Fruit fly (Drosophila melanogaster): ENCODE results near the gene CG6073.

CG6073 gene

dm6 chr3R:26185201-26185688, 3.4 kb downstream of the CG6073 start, which contains the start of gene CG31086 (continued):
- TF ChIP-seq CG7987 (GFP tag; optimal IDR thresholded peaks at IDR 0.05): no peak
- TF ChIP-seq CG2202 (tag; optimal IDR thresholded peaks at IDR 0.05): no peak
- no peak for TF ChIP-seq aop (GFP tag; IDR thresholded peaks at IDR 0.05)
- no peak for TF ChIP-seq crol (GFP tag; IDR thresholded peaks at IDR 0.05)
- no peak for TF ChIP-seq da (GFP tag; optimal IDR thresholded peaks at IDR 0.05)
- no peak for TF ChIP-seq CG12659 (GFP tag; optimal IDR thresholded peaks at IDR 0.05)
- peak; percentile 11 for TF ChIP-seq CG6813 (GFP tag; optimal IDR thresholded peaks at IDR 0.05)
- TF ChIP-seq nerfin-2 (GFP tag; IDR thresholded peaks at IDR 0.05; ENCODE audit: partially characterized antibody): no peak
- TF ChIP-seq trem (tag; optimal IDR thresholded peaks at IDR 0.05): no peak
- peak; percentile 49 for TF ChIP-seq CG10543 (GFP tag; optimal IDR thresholded peaks at IDR 0.05)
- TF ChIP-seq org-1 (GFP tag; optimal IDR thresholded peaks at IDR 0.05): no peak
- no peak for TF ChIP-seq prd (optimal IDR thresholded peaks at IDR 0.05)
- TF ChIP-seq prd (GFP tag; IDR thresholded peaks at IDR 0.05): no peak
- no peak for TF ChIP-seq odd (GFP tag; optimal IDR thresholded peaks at IDR 0.05)
- no peak for TF ChIP-seq CG1602 (GFP tag; optimal IDR thresholded peaks at IDR 0.05)
- TF ChIP-seq E2f2 (GFP tag; IDR thresholded peaks at IDR 0.05): no peak
- no peak for TF ChIP-seq CG6683 (GFP tag; optimal IDR thresholded peaks at IDR 0.05)
- no peak for TF ChIP-seq nau (GFP tag; optimal IDR thresholded peaks at IDR 0.05)
- TF ChIP-seq CG15696 (tag; optimal IDR thresholded peaks at IDR 0.05): no peak
- peak; percentile 62 for TF ChIP-seq CG12071 (GFP tag; optimal IDR thresholded peaks at IDR 0.05)
- TF ChIP-seq CrebB (tag; optimal IDR thresholded peaks at IDR 0.05): peak; percentile 38
- no peak for TF ChIP-seq Meics (GFP tag; optimal IDR thresholded peaks at IDR 0.05)
- peak; percentile 3 for TF ChIP-seq cwo (GFP tag; optimal IDR thresholded peaks at IDR 0.05)
- TF ChIP-seq CG9609 (GFP tag; optimal IDR thresholded peaks at IDR 0.05): no peak
- TF ChIP-seq lbe (GFP tag; optimal IDR thresholded peaks at IDR 0.05): no peak
- no peak for TF ChIP-seq CG7745 (tag; optimal IDR thresholded peaks at IDR 0.05)
- TF ChIP-seq Asciz (GFP tag; optimal IDR thresholded peaks at IDR 0.05): no peak
- TF ChIP-seq tap (tag; optimal IDR thresholded peaks at IDR 0.05): peak; percentile 42
- no peak for TF ChIP-seq CG11504 (tag; optimal IDR thresholded peaks at IDR 0.05)
- no peak for TF ChIP-seq sisA (GFP tag; IDR thresholded peaks at IDR 0.05)
- no peak for TF ChIP-seq h (optimal IDR thresholded peaks at IDR 0.05)
- peak; percentile 80 for TF ChIP-seq sd (tag; optimal IDR thresholded peaks at IDR 0.05)
- peak; percentile 22 for TF ChIP-seq Hmr (GFP tag; optimal IDR thresholded peaks at IDR 0.05)
- no peak for TF ChIP-seq chif (GFP tag; optimal IDR thresholded peaks at IDR 0.05)
- TF ChIP-seq cato (GFP tag; optimal IDR thresholded peaks at IDR 0.05; ENCODE audit: borderline replicate concordance): no peak
- no peak for TF ChIP-seq CG11247 (GFP tag; IDR thresholded peaks at IDR 0.05)
- 0 out of 3 replicates have a peak, but pooled peaks have one; percentile 20 for TF ChIP-seq Mrtf (GFP tag; IDR thresholded peaks at IDR 0.05)
- peak; percentile 4 for TF ChIP-seq HmgZ (tag; optimal IDR thresholded peaks at IDR 0.05)
- TF ChIP-seq CTCF (GFP tag; optimal IDR thresholded peaks at IDR 0.05): no peak
- TF ChIP-seq CG12391 (tag; optimal IDR thresholded peaks at IDR 0.05): no peak
- no peak for TF ChIP-seq CG1529 (GFP tag; optimal IDR thresholded peaks at IDR 0.05)
- no peak for TF ChIP-seq Nf-YA (GFP tag; IDR thresholded peaks at IDR 0.05)
- TF ChIP-seq Spps (tag; optimal IDR thresholded peaks at IDR 0.05): no peak
- no peak for TF ChIP-seq nmo (GFP tag; optimal IDR thresholded peaks at IDR 0.05)
- TF ChIP-seq Side (GFP tag; optimal IDR thresholded peaks at IDR 0.05): no peak
- no peak for TF ChIP-seq CG10366 (GFP tag; IDR thresholded peaks at IDR 0.05)
- TF ChIP-seq fd96Cb (tag; optimal IDR thresholded peaks at IDR 0.05): no peak
- TF ChIP-seq CG8089 (GFP tag; optimal IDR thresholded peaks at IDR 0.05): no peak
- no peak for TF ChIP-seq Scr (GFP tag; IDR thresholded peaks at IDR 0.05; ENCODE audit: partially characterized antibody)
- TF ChIP-seq grn (GFP tag; optimal IDR thresholded peaks at IDR 0.05): peak; percentile 84
- TF ChIP-seq CG1832 (GFP tag; optimal IDR thresholded peaks at IDR 0.05): no peak
- peak; percentile 77 for TF ChIP-seq sug (tag; optimal IDR thresholded peaks at IDR 0.05)
